Worm (Caenorhabditis elegans) whole organism, late embryonic: ENCODE results near the gene romo-1.
A peak's percentile ranks its signal among the peaks of the same experiment; 100 is the strongest.

Source experiments
- C08G9.2 ChIP-seq: sonication (generic microtip); optimal IDR thresholded peaks from 2 replicates; lab custom pipeline; 2016; ENCODE audit warnings: mild to moderate bottlenecking, missing genetic modification characterization, moderate library complexity, missing compliant biosample characterization
- C38D4.7 ChIP-seq: fragments of 200-800 bp; sonication (Bioruptor generic); optimal IDR thresholded peaks from 2 replicates; lab custom pipeline; 2018; ENCODE audit warnings: mild to moderate bottlenecking, missing genetic modification characterization, moderate library complexity, missing compliant biosample characterization
- F13H6.1 ChIP-seq: sonication (generic microtip); optimal IDR thresholded peaks from 2 replicates; lab custom pipeline; 2016; ENCODE audit warnings: missing genetic modification characterization, missing compliant biosample characterization
- K09A11.1 ChIP-seq: sonication (generic microtip); optimal IDR thresholded peaks from 2 replicates; lab custom pipeline; 2017; ENCODE audit warnings: antibody characterized with exemption, mild to moderate bottlenecking, missing genetic modification characterization, missing compliant biosample characterization; ENCODE audit not compliant: insufficient read depth
- ama-1 ChIP-seq: fragments of 150-350 bp; optimal IDR thresholded peaks from 2 replicates; lab custom pipeline; 2014
- ceh-14 ChIP-seq: sonication (generic microtip); optimal IDR thresholded peaks from 2 replicates; lab custom pipeline; 2016; ENCODE audit warnings: missing genotype, missing genetic modification characterization, missing compliant biosample characterization
- ceh-18 ChIP-seq: sonication (generic microtip); optimal IDR thresholded peaks from 2 replicates; lab custom pipeline; 2016; ENCODE audit warnings: missing genetic modification characterization, missing compliant biosample characterization
- ceh-19 ChIP-seq: fragments of 200-800 bp; sonication (Bioruptor generic); optimal IDR thresholded peaks from 2 replicates; lab custom pipeline; 2018; ENCODE audit warnings: mild to moderate bottlenecking, missing genetic modification characterization, missing compliant biosample characterization
- ceh-2 ChIP-seq: sonication (generic microtip); optimal IDR thresholded peaks from 2 replicates; lab custom pipeline; 2016; ENCODE audit warnings: missing genotype, missing genetic modification characterization, missing compliant biosample characterization
- ceh-22 ChIP-seq: sonication (generic microtip); optimal IDR thresholded peaks from 2 replicates; lab custom pipeline; 2017; ENCODE audit warnings: missing biosample characterization, missing genetic modification characterization
- ceh-30 ChIP-seq: fragments of 150-350 bp; optimal IDR thresholded peaks from 2 replicates; lab custom pipeline; 2014; ENCODE audit warnings: missing biosample characterization, missing genetic modification characterization
- ceh-34 ChIP-seq: sonication (generic microtip); optimal IDR thresholded peaks from 2 replicates; lab custom pipeline; 2016; ENCODE audit warnings: mild to moderate bottlenecking, missing genetic modification characterization, missing compliant biosample characterization
- ceh-45 ChIP-seq: fragments of 200-800 bp; sonication (Bioruptor generic); IDR thresholded peaks from 2 replicates; pipeline ENCODE4 v1.3.6; 2022; ENCODE audit warnings: missing genetic modification reagents, missing genetic modification characterization, missing compliant biosample characterization
- ceh-48 ChIP-seq: sonication (generic microtip); optimal IDR thresholded peaks from 2 replicates; lab custom pipeline; 2016; ENCODE audit warnings: missing genetic modification characterization, inconsistent platforms, missing compliant biosample characterization
- ceh-6 ChIP-seq: fragments of 200-800 bp; sonication (Bioruptor generic); optimal IDR thresholded peaks from 2 replicates; lab custom pipeline; 2018; ENCODE audit warnings: mild to moderate bottlenecking, missing genetic modification characterization, missing compliant biosample characterization
- ceh-9 ChIP-seq: sonication (generic microtip); optimal IDR thresholded peaks from 2 replicates; lab custom pipeline; 2016; ENCODE audit warnings: mild to moderate bottlenecking, missing genetic modification characterization, inconsistent platforms, missing compliant biosample characterization
- dmd-4 ChIP-seq: sonication (generic microtip); optimal IDR thresholded peaks from 2 replicates; lab custom pipeline; 2016; ENCODE audit warnings: borderline replicate concordance, missing genetic modification characterization, missing compliant biosample characterization
- dve-1 ChIP-seq: sonication (generic microtip); optimal IDR thresholded peaks from 2 replicates; lab custom pipeline; 2017; ENCODE audit warnings: antibody characterized with exemption, mild to moderate bottlenecking, missing genetic modification characterization, missing compliant biosample characterization
- elt-2 ChIP-seq: sonication (generic microtip); optimal IDR thresholded peaks from 2 replicates; lab custom pipeline; 2016; ENCODE audit warnings: missing genetic modification reagents, missing genetic modification characterization, missing compliant biosample characterization
- ets-4 ChIP-seq: sonication (generic microtip); optimal IDR thresholded peaks from 2 replicates; lab custom pipeline; 2016; ENCODE audit warnings: missing genetic modification characterization, missing compliant biosample characterization
- eyg-1 ChIP-seq: sonication (generic microtip); optimal IDR thresholded peaks from 2 replicates; lab custom pipeline; 2016; ENCODE audit warnings: missing genotype, missing genetic modification characterization, missing compliant biosample characterization
- fax-1 ChIP-seq: sonication (generic microtip); optimal IDR thresholded peaks from 2 replicates; lab custom pipeline; 2016; ENCODE audit warnings: missing genotype, missing genetic modification characterization, missing compliant biosample characterization
- gmeb-2 ChIP-seq: sonication (generic microtip); optimal IDR thresholded peaks from 2 replicates; lab custom pipeline; 2016; ENCODE audit warnings: missing genetic modification characterization, inconsistent platforms, missing compliant biosample characterization
- hlh-15 ChIP-seq: sonication (generic microtip); optimal IDR thresholded peaks from 2 replicates; lab custom pipeline; 2016; ENCODE audit warnings: missing genetic modification characterization, missing compliant biosample characterization
- hlh-30 ChIP-seq: sonication (generic microtip); optimal IDR thresholded peaks from 2 replicates; lab custom pipeline; 2017; ENCODE audit warnings: antibody characterized with exemption, missing genetic modification characterization, missing compliant biosample characterization; ENCODE audit not compliant: insufficient read depth
- hlh-8 ChIP-seq: sonication (generic microtip); optimal IDR thresholded peaks from 2 replicates; lab custom pipeline; 2016; ENCODE audit warnings: missing genotype, missing genetic modification characterization, missing compliant biosample characterization
- lim-6 ChIP-seq: sonication (generic microtip); optimal IDR thresholded peaks from 2 replicates; lab custom pipeline; 2016; ENCODE audit warnings: missing genetic modification characterization, missing compliant biosample characterization
- madf-2 ChIP-seq: sonication (generic microtip); optimal IDR thresholded peaks from 2 replicates; lab custom pipeline; 2017; ENCODE audit warnings: missing genetic modification characterization, missing compliant biosample characterization
- nfya-1 ChIP-seq: sonication (generic microtip); optimal IDR thresholded peaks from 2 replicates; lab custom pipeline; 2017; ENCODE audit warnings: missing genetic modification characterization, mild to moderate bottlenecking, missing compliant biosample characterization, antibody characterized with exemption, moderate library complexity
- nhr-11 ChIP-seq: fragments of 150-350 bp; optimal IDR thresholded peaks from 2 replicates; lab custom pipeline; 2014; ENCODE audit warnings: missing biosample characterization, missing genetic modification characterization
- nhr-232 ChIP-seq: sonication (generic microtip); optimal IDR thresholded peaks from 2 replicates; lab custom pipeline; 2016; ENCODE audit warnings: missing genetic modification characterization, missing compliant biosample characterization
- npax-4 ChIP-seq: sonication (generic microtip); optimal IDR thresholded peaks from 2 replicates; lab custom pipeline; 2016; ENCODE audit warnings: missing genetic modification characterization, missing compliant biosample characterization
- pag-3 ChIP-seq: sonication (generic microtip); optimal IDR thresholded peaks from 2 replicates; lab custom pipeline; 2016; ENCODE audit warnings: missing compliant biosample characterization, missing genetic modification characterization, borderline replicate concordance
- pax-1 ChIP-seq: fragments of 150-350 bp; optimal IDR thresholded peaks from 2 replicates; lab custom pipeline; 2014; ENCODE audit warnings: missing biosample characterization, missing genetic modification characterization
- pha-4 ChIP-seq: fragments of 150-350 bp; optimal IDR thresholded peaks from 2 replicates; lab custom pipeline; 2018; ENCODE audit warnings: missing biosample characterization, missing genetic modification reagents, missing genetic modification characterization
- pros-1 ChIP-seq: fragments of 150-350 bp; optimal IDR thresholded peaks from 2 replicates; lab custom pipeline; 2014; ENCODE audit warnings: missing biosample characterization, missing genetic modification reagents, missing genetic modification characterization
- rnt-1 ChIP-seq: sonication (generic microtip); optimal IDR thresholded peaks from 2 replicates; lab custom pipeline; 2016; ENCODE audit warnings: missing genetic modification characterization, missing compliant biosample characterization
- sdc-2 ChIP-seq: sonication (generic microtip); optimal IDR thresholded peaks from 2 replicates; lab custom pipeline; 2016; ENCODE audit warnings: missing genotype, missing genetic modification characterization, missing compliant biosample characterization
- sox-2 ChIP-seq: fragments of 200-800 bp; sonication (Bioruptor generic); IDR thresholded peaks from 2 replicates; pipeline ENCODE4 v1.3.6; 2022; ENCODE audit warnings: missing genetic modification reagents, missing genetic modification characterization, missing compliant biosample characterization
- sox-4 ChIP-seq: sonication (generic microtip); optimal IDR thresholded peaks from 2 replicates; lab custom pipeline; 2017; ENCODE audit warnings: mild to moderate bottlenecking, missing genetic modification characterization, inconsistent platforms, missing compliant biosample characterization
- syd-9 ChIP-seq: sonication (generic microtip); optimal IDR thresholded peaks from 2 replicates; lab custom pipeline; 2016; ENCODE audit warnings: mild to moderate bottlenecking, missing genetic modification characterization, moderate library complexity, missing compliant biosample characterization
- tbx-2 ChIP-seq: sonication (generic microtip); optimal IDR thresholded peaks from 2 replicates; lab custom pipeline; 2016; ENCODE audit warnings: missing genetic modification characterization, missing compliant biosample characterization
- tbx-7 ChIP-seq: sonication (generic microtip); optimal IDR thresholded peaks from 2 replicates; lab custom pipeline; 2016; ENCODE audit warnings: missing genotype, missing genetic modification characterization, missing compliant biosample characterization
- ttx-3 ChIP-seq: sonication (generic microtip); optimal IDR thresholded peaks from 2 replicates; lab custom pipeline; 2016; ENCODE audit warnings: missing genetic modification reagents, missing genetic modification characterization, missing compliant biosample characterization
- unc-3 ChIP-seq, 2 experiments: fragments of 200-800 bp in 1 of 2; sonication (Bioruptor generic) in 1 of 2; sonication (generic microtip) in 1 of 2; conservative IDR thresholded peaks in 1 of 2; optimal IDR thresholded peaks in 1 of 2; 2 replicates each; pipeline versions ENCODE4 v1.3.6 to Lab custom; 2016 to 2022; ENCODE audit warnings: missing compliant biosample characterization in 2 of 2, missing genetic modification characterization in 2 of 2, missing genetic modification reagents in 1 of 2
- unc-42 ChIP-seq: sonication (generic microtip); optimal IDR thresholded peaks from 2 replicates; lab custom pipeline; 2016; ENCODE audit warnings: missing genotype, missing genetic modification characterization, missing compliant biosample characterization
- unc-55 ChIP-seq: sonication (generic microtip); optimal IDR thresholded peaks from 2 replicates; lab custom pipeline; 2017; ENCODE audit warnings: missing biosample characterization, missing genetic modification reagents, missing genetic modification characterization
- zip-5 ChIP-seq: sonication (generic microtip); optimal IDR thresholded peaks from 2 replicates; lab custom pipeline; 2016; ENCODE audit warnings: missing genetic modification characterization, missing compliant biosample characterization

romo-1 gene

DNA sequence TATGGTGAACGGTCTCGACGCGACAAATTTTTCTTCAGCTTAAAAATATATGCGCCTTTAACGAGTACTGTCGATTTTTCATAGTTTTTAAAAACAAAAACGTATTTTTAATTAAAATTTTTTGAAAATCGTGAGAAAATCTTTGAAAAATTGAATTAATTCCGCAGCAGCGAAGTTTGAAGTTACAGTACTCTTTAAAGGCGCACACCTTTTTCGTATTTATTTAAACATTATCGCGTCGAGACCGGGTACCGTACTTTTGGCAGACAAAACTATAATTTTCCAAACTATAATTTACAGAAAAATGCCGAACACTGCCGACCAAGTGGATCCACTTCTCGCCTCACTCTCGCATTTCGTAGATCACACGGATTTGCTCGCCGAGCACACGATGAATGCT, 21.9 kb downstream of the romo-1 start, which contains the start of gene F15D4.2:
F15D4.2 (plus strand) TSS at position 301 of the 400 bp plus-strand sequence.
- TF ChIP-seq npax-4 (tag; lab: Kevin White, UChicago) (no peak), pax-1 (tag; lab: Kevin White, UChicago) (no peak), hlh-15 (tag; lab: Kevin White, UChicago) (no peak), ceh-30 (tag; lab: Kevin White, UChicago) (no peak), tbx-7 (tag; lab: Kevin White, UChicago) (no peak), unc-3 (GFP tag; conservative IDR thresholded peaks at IDR 0.05; lab: Robert Waterston, UW) (no peak), unc-3 (tag; optimal IDR thresholded peaks at IDR 0.05; lab: Kevin White, UChicago) (no peak), eyg-1 (tag; lab: Kevin White, UChicago) (no peak), ttx-3 (tag; lab: Kevin White, UChicago) (no peak), F13H6.1 (tag; lab: Kevin White, UChicago) (no peak), sox-4 (tag; lab: Kevin White, UChicago) (no peak), ceh-9 (no peak), sdc-2 (tag; lab: Kevin White, UChicago) (no peak), ceh-45 (GFP tag; lab: Robert Waterston, UW) (no peak)

DNA sequence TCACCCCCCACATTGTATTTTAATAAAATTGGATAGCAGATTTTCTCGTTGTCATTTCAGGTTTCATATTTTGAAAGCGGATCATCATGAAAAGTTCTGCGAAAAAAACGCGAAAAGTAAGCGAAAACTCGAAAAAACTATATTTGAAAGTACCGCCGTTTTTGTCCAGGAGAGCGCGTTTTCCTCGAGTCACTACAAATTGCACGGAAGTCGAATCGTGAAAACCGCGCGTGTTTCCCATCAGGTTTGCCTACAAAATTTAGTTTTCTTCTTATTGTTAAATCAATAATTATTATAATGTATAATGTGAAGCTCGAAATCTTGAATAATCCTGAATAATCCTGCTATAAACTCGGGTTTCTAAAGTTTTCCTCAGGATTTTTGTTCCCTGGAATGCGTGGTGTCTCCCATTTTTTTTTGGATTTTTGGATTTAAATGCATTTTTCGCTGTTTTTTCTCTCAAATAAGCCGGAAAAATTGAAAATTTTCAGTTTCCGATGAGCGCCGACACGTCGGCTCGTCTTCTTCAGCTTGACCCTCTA, 38.0 kb downstream of the romo-1 start, which contains the start of gene btf-1:
btf-1 (plus strand) TSS at position 492 of the 542 bp plus-strand sequence.
- TF ChIP-seq gmeb-2 (no peak), ceh-45 (GFP tag; lab: Robert Waterston, UW) (no peak), ceh-48 (tag; lab: Kevin White, UChicago) (no peak), madf-2 (tag; lab: Kevin White, UChicago) (peak; percentile 35), ceh-2 (tag; lab: Kevin White, UChicago) (peak; percentile 73), ceh-9 (no peak), ceh-18 (peak; percentile 35), pax-1 (tag; lab: Kevin White, UChicago) (no peak), zip-5 (tag; lab: Kevin White, UChicago) (peak; percentile 93), eyg-1 (tag; lab: Kevin White, UChicago) (peak; percentile 16), pag-3 (tag; lab: Kevin White, UChicago) (no peak), sox-2 (GFP tag; lab: Robert Waterston, UW) (no peak), dve-1 (tag; lab: Kevin White, UChicago) (no peak), nhr-11 (tag; lab: Kevin White, UChicago) (no peak), hlh-30 (no peak), nhr-232 (tag; lab: Kevin White, UChicago) (no peak), ceh-34 (tag; lab: Kevin White, UChicago) (peak; percentile 42), sox-4 (tag; lab: Kevin White, UChicago) (no peak), ceh-22 (no peak), F13H6.1 (tag; lab: Kevin White, UChicago) (peak; percentile 71), tbx-2 (tag; lab: Kevin White, UChicago) (peak; percentile 85), hlh-15 (tag; lab: Kevin White, UChicago) (peak; percentile 42), unc-42 (peak; percentile 19), npax-4 (tag; lab: Kevin White, UChicago) (peak; percentile 38), ceh-19 (GFP tag; lab: Kevin White, UChicago) (peak; percentile 23), rnt-1 (peak; percentile 34), nfya-1 (tag; lab: Kevin White, UChicago) (peak; percentile 16), lim-6 (tag; lab: Kevin White, UChicago) (peak; percentile 69), K09A11.1 (no peak), ceh-14 (peak; percentile 91), syd-9 (no peak), pros-1 (tag; lab: Kevin White, UChicago) (no peak), unc-55 (GFP tag; lab: Kevin White, UChicago) (no peak), ceh-6 (no peak), ets-4 (peak; percentile 68), tbx-7 (tag; lab: Kevin White, UChicago) (peak; percentile 78), C08G9.2 (peak; percentile 82), hlh-8 (tag; lab: Kevin White, UChicago) (peak; percentile 91), unc-3 (GFP tag; conservative IDR thresholded peaks at IDR 0.05; lab: Robert Waterston, UW) (no peak), unc-3 (tag; optimal IDR thresholded peaks at IDR 0.05; lab: Kevin White, UChicago) (peak; percentile 73), ama-1 (peak; percentile 81), pha-4 (no peak), C38D4.7 (GFP tag; lab: Kevin White, UChicago) (no peak), elt-2 (tag; lab: Kevin White, UChicago) (peak; percentile 81), fax-1 (tag; lab: Kevin White, UChicago) (peak; percentile 86), dmd-4 (tag; lab: Kevin White, UChicago) (no peak)
